Fruit fly (Drosophila melanogaster) whole organism, embryonic: ENCODE measurements around the gene Polr3G.

Experiments used
- Aef1 ChIP-seq: fragments of 200-800 bp; sonication (Bioruptor generic); IDR thresholded peaks from 3 replicates; pipeline ENCODE4 v1.3.6; 2022; ENCODE audit warnings: missing biosample characterization, missing genetic modification characterization
- Atf-2 ChIP-seq: fragments of 200-800 bp; sonication (Bioruptor generic); optimal IDR thresholded peaks from 2 replicates; lab custom pipeline; 2016; ENCODE audit warnings: missing biosample characterization, missing genetic modification characterization
- Blimp-1 ChIP-seq: fragments of 200-800 bp; sonication (Bioruptor generic); optimal IDR thresholded peaks from 3 replicates; lab custom pipeline; 2018; ENCODE audit warnings: missing biosample characterization, missing genetic modification characterization, mild to moderate bottlenecking, moderate library complexity, missing genetic modification reagents
- CG1024 ChIP-seq: fragments of 200-800 bp; sonication (Bioruptor generic); IDR thresholded peaks from 2 replicates; pipeline ENCODE4 v1.3.6; 2022; ENCODE audit warnings: missing biosample characterization, missing genetic modification characterization
- CG10274 ChIP-seq: fragments of 200-800 bp; sonication (Bioruptor generic); optimal IDR thresholded peaks from 3 replicates; lab custom pipeline; 2017; ENCODE audit warnings: missing biosample characterization, mild to moderate bottlenecking, missing genetic modification characterization
- CG11085 ChIP-seq: fragments of 200-800 bp; sonication (Bioruptor generic); IDR thresholded peaks from 2 replicates; pipeline ENCODE4 v1.3.6; 2022; ENCODE audit warnings: missing biosample characterization, missing genetic modification characterization
- CG11093 ChIP-seq: fragments of 200-800 bp; sonication (Bioruptor generic); IDR thresholded peaks from 3 replicates; pipeline ENCODE4 v1.3.6; 2022; ENCODE audit warnings: missing biosample characterization, missing genetic modification characterization
- CG12104 ChIP-seq: fragments of 200-800 bp; sonication (Bioruptor generic); optimal IDR thresholded peaks from 3 replicates; lab custom pipeline; 2016; ENCODE audit warnings: missing biosample characterization, missing genetic modification characterization
- CG15073 ChIP-seq: fragments of 200-800 bp; sonication (Bioruptor generic); optimal IDR thresholded peaks from 2 replicates; lab custom pipeline; 2016; ENCODE audit warnings: missing biosample characterization, missing genetic modification characterization
- CG17359 ChIP-seq: fragments of 200-800 bp; sonication (Bioruptor generic); optimal IDR thresholded peaks from 3 replicates; lab custom pipeline; 2018; ENCODE audit warnings: missing biosample characterization, mild to moderate bottlenecking, missing genetic modification characterization, moderate library complexity
- CG18011 ChIP-seq: fragments of 200-800 bp; sonication (Bioruptor generic); optimal IDR thresholded peaks from 2 replicates; lab custom pipeline; 2017; ENCODE audit warnings: missing biosample characterization, missing genetic modification characterization, mild to moderate bottlenecking, moderate library complexity, missing genotype
- CG2202 ChIP-seq: fragments of 200-800 bp; sonication (Bioruptor generic); optimal IDR thresholded peaks from 2 replicates; lab custom pipeline; 2018; ENCODE audit warnings: missing biosample characterization, mild to moderate bottlenecking, missing genetic modification characterization
- CG33557 ChIP-seq: fragments of 200-800 bp; sonication (Bioruptor generic); optimal IDR thresholded peaks from 2 replicates; lab custom pipeline; 2019; ENCODE audit warnings: missing biosample characterization, mild to moderate bottlenecking, missing genetic modification characterization, moderate library complexity
- CG4360 ChIP-seq: fragments of 200-800 bp; sonication (Bioruptor generic); IDR thresholded peaks from 2 replicates; pipeline ENCODE4 v1.3.6; 2022; ENCODE audit warnings: missing biosample characterization, missing genetic modification characterization
- CG6175 ChIP-seq: fragments of 200-800 bp; sonication (Bioruptor generic); IDR thresholded peaks from 3 replicates; pipeline ENCODE4 v1.3.6; 2022; ENCODE audit warnings: missing biosample characterization, missing genetic modification characterization
- CG6654 ChIP-seq: fragments of 200-800 bp; sonication (Bioruptor generic); optimal IDR thresholded peaks from 2 replicates; lab custom pipeline; 2017; ENCODE audit warnings: missing biosample characterization, mild to moderate bottlenecking, missing genetic modification characterization
- CG7786 ChIP-seq: fragments of 200-800 bp; sonication (Bioruptor generic); optimal IDR thresholded peaks from 2 replicates; lab custom pipeline; 2016; ENCODE audit warnings: missing biosample characterization, missing genetic modification characterization
- CG9609 ChIP-seq: fragments of 200-800 bp; sonication (Bioruptor generic); optimal IDR thresholded peaks from 3 replicates; lab custom pipeline; 2016; ENCODE audit warnings: missing biosample characterization, missing genetic modification characterization
- Dad ChIP-seq: fragments of 200-800 bp; sonication (Bioruptor generic); optimal IDR thresholded peaks from 3 replicates; lab custom pipeline; 2016; ENCODE audit warnings: missing biosample characterization, missing genetic modification characterization
- Dbx ChIP-seq: fragments of 200-800 bp; sonication (Bioruptor generic); IDR thresholded peaks from 3 replicates; pipeline ENCODE4 v1.3.6; 2022; ENCODE audit warnings: missing biosample characterization, missing genetic modification characterization
- Dek ChIP-seq: fragments of 200-800 bp; sonication (Bioruptor generic); optimal IDR thresholded peaks from 3 replicates; lab custom pipeline; 2019; ENCODE audit warnings: missing biosample characterization, mild to moderate bottlenecking, missing genetic modification characterization, moderate library complexity
- Dll ChIP-seq: fragments of 200-800 bp; sonication (Bioruptor generic); IDR thresholded peaks from 4 replicates; pipeline ENCODE4 v1.3.6; 2022; ENCODE audit warnings: missing biosample characterization, missing genetic modification characterization; ENCODE audit not compliant: partially characterized antibody
- Dp ChIP-seq: fragments of 200-800 bp; sonication (Bioruptor generic); optimal IDR thresholded peaks from 2 replicates; lab custom pipeline; 2018; ENCODE audit warnings: missing biosample characterization, mild to moderate bottlenecking, missing genetic modification characterization, moderate library complexity
- Ets65A ChIP-seq: fragments of 200-800 bp; sonication (Bioruptor generic); peaks from one replicate; lab custom pipeline; 2016; ENCODE audit warnings: missing biosample characterization, missing genetic modification characterization
- HLH4C ChIP-seq: fragments of 200-800 bp; sonication (Bioruptor generic); IDR thresholded peaks from 3 replicates; pipeline ENCODE4 v1.3.6; 2022; ENCODE audit warnings: missing biosample characterization, missing genetic modification characterization; ENCODE audit not compliant: partially characterized antibody
- HmgD ChIP-seq: fragments of 200-800 bp; sonication (Bioruptor generic); optimal IDR thresholded peaks from 3 replicates; lab custom pipeline; 2016; ENCODE audit warnings: missing biosample characterization, missing genetic modification characterization
- Max ChIP-seq: fragments of 200-800 bp; sonication (Bioruptor generic); optimal IDR thresholded peaks from 2 replicates; lab custom pipeline; 2016; ENCODE audit warnings: missing biosample characterization, mild to moderate bottlenecking, missing genetic modification characterization
- Nf-YB ChIP-seq: fragments of 200-800 bp; sonication (Bioruptor generic); optimal IDR thresholded peaks from 3 replicates; lab custom pipeline; 2019; ENCODE audit warnings: missing biosample characterization, mild to moderate bottlenecking, missing genetic modification characterization, moderate library complexity
- Optix ChIP-seq: fragments of 200-800 bp; sonication (Bioruptor generic); IDR thresholded peaks from 3 replicates; pipeline ENCODE4 v1.3.6; 2022; ENCODE audit warnings: missing biosample characterization, missing genetic modification characterization
- Poxn ChIP-seq: fragments of 200-800 bp; sonication (Bioruptor generic); IDR thresholded peaks from 2 replicates; pipeline ENCODE4 v1.3.6; 2022; ENCODE audit warnings: missing biosample characterization, missing genetic modification characterization
- Stat92E ChIP-seq, 3 experiments: fragments of >200 bp in 2 of 3; fragments of 200-800 bp in 1 of 3; sonication (Bioruptor generic) in 1 of 3; optimal IDR thresholded peaks; 2 replicates each; lab custom pipeline; 2017 to 2019; ENCODE audit warnings: missing biosample characterization in 3 of 3, missing genetic modification characterization in 3 of 3, mild to moderate bottlenecking in 1 of 3, moderate library complexity in 1 of 3
- br ChIP-seq: fragments of >200 bp; optimal IDR thresholded peaks from 2 replicates; lab custom pipeline; 2017
- cato ChIP-seq: fragments of 200-800 bp; sonication (Bioruptor generic); optimal IDR thresholded peaks from 2 replicates; lab custom pipeline; 2016; ENCODE audit warnings: missing biosample characterization, missing genetic modification characterization, borderline replicate concordance
- dpn ChIP-seq, 2 experiments: fragments of 200-800 bp; sonication (Bioruptor generic); optimal IDR thresholded peaks; 3 replicates each; lab custom pipeline; 2016; ENCODE audit warnings: missing biosample characterization in 2 of 2, missing genetic modification characterization in 2 of 2
- eyg ChIP-seq: fragments of 200-800 bp; sonication (Bioruptor generic); optimal IDR thresholded peaks from 3 replicates; lab custom pipeline; 2016; ENCODE audit warnings: missing biosample characterization, missing genetic modification characterization
- gcm2 ChIP-seq: fragments of 200-800 bp; sonication (Bioruptor generic); optimal IDR thresholded peaks from 2 replicates; lab custom pipeline; 2016; ENCODE audit warnings: missing biosample characterization, missing genetic modification characterization
- gro ChIP-seq: fragments of 200-800 bp; sonication (Bioruptor generic); optimal IDR thresholded peaks from 2 replicates; lab custom pipeline; 2016; ENCODE audit warnings: missing biosample characterization, missing genetic modification characterization
- hb ChIP-seq: fragments of 200-800 bp; sonication (Bioruptor generic); IDR thresholded peaks from 3 replicates; pipeline ENCODE4 v1.3.6; 2022; ENCODE audit warnings: missing biosample characterization, missing genetic modification characterization; ENCODE audit not compliant: partially characterized antibody
- inv ChIP-seq: fragments of 200-800 bp; sonication (Bioruptor generic); IDR thresholded peaks from 2 replicates; pipeline ENCODE4 v1.3.6; 2022; ENCODE audit warnings: missing biosample characterization, missing genetic modification characterization; ENCODE audit not compliant: partially characterized antibody
- kni ChIP-seq: fragments of 200-800 bp; sonication (Bioruptor generic); optimal IDR thresholded peaks from 3 replicates; lab custom pipeline; 2017; ENCODE audit warnings: mild to moderate bottlenecking, missing biosample characterization, missing genetic modification reagents, missing genetic modification characterization
- lola ChIP-seq, 3 experiments: fragments of >200 bp in 2 of 3; fragments of 200-800 bp in 1 of 3; sonication (Bioruptor generic) in 1 of 3; optimal IDR thresholded peaks; 2 replicates each; lab custom pipeline; 2017 to 2019; ENCODE audit warnings: missing biosample characterization in 3 of 3, missing genetic modification characterization in 3 of 3, mild to moderate bottlenecking in 1 of 3, moderate library complexity in 1 of 3
- luna ChIP-seq: fragments of 200-800 bp; sonication (Bioruptor generic); optimal IDR thresholded peaks from 2 replicates; lab custom pipeline; 2016; ENCODE audit warnings: missing biosample characterization, missing genetic modification characterization
- prd ChIP-seq, 3 experiments: fragments of >200 bp in 2 of 3; fragments of 200-800 bp in 1 of 3; sonication (Bioruptor generic) in 1 of 3; optimal IDR thresholded peaks in 2 of 3; IDR thresholded peaks in 1 of 3; 2 replicates in 2 of 3; 3 replicates in 1 of 3; pipeline versions ENCODE4 v1.3.6 to Lab custom; 2017 to 2022; ENCODE audit warnings: missing biosample characterization in 1 of 3, missing genetic modification characterization in 1 of 3
- psq ChIP-seq: fragments of 200-800 bp; sonication (Bioruptor generic); optimal IDR thresholded peaks from 2 replicates; lab custom pipeline; 2017; ENCODE audit warnings: missing biosample characterization, missing genetic modification characterization
- ranshi ChIP-seq: fragments of 200-800 bp; sonication (Bioruptor generic); IDR thresholded peaks from 2 replicates; pipeline ENCODE4 v1.3.6; 2022; ENCODE audit warnings: missing biosample characterization, missing genetic modification characterization
- salm ChIP-seq: fragments of 200-800 bp; sonication (Bioruptor generic); optimal IDR thresholded peaks from 2 replicates; lab custom pipeline; 2018; ENCODE audit warnings: missing biosample characterization, mild to moderate bottlenecking, missing genetic modification characterization
- slou ChIP-seq: fragments of 200-800 bp; sonication (Bioruptor generic); optimal IDR thresholded peaks from 3 replicates; lab custom pipeline; 2016; ENCODE audit warnings: missing biosample characterization, missing genetic modification characterization
- tna ChIP-seq: fragments of 200-800 bp; sonication (Bioruptor generic); IDR thresholded peaks from 2 replicates; pipeline ENCODE4 v1.3.6; 2022; ENCODE audit warnings: missing biosample characterization, missing genetic modification characterization; ENCODE audit not compliant: partially characterized antibody
- trh ChIP-seq: fragments of 200-800 bp; sonication (Bioruptor generic); optimal IDR thresholded peaks from 2 replicates; lab custom pipeline; 2016; ENCODE audit warnings: missing biosample characterization, missing genetic modification characterization
- wdn ChIP-seq: fragments of 200-800 bp; sonication (Bioruptor generic); IDR thresholded peaks from 2 replicates; pipeline ENCODE4 v1.3.6; 2022; ENCODE audit warnings: missing biosample characterization, missing genetic modification characterization
- wor ChIP-seq: fragments of 200-800 bp; sonication (Bioruptor generic); IDR thresholded peaks from 2 replicates; pipeline ENCODE4 v1.3.6; 2022; ENCODE audit warnings: missing biosample characterization, missing genetic modification characterization
- yki ChIP-seq: fragments of >200 bp; optimal IDR thresholded peaks from 3 replicates; lab custom pipeline; 2018

The Polr3G gene

dm6 chr3L:17465804-17466203 is 38.9 kb upstream of the Polr3G start, which contains the start of gene QIL1 (continued):
- no peak for TF ChIP-seq lola (GFP tag; optimal IDR thresholded peaks at IDR 0.05; lab: Kevin White, UChicago)
- no peak for TF ChIP-seq CG2202 (tag; lab: Kevin White, UChicago)
- TF ChIP-seq HmgD (GFP tag; lab: Kevin White, UChicago) = no peak
- no peak for TF ChIP-seq gcm2 (GFP tag; lab: Kevin White, UChicago)
- no peak for TF ChIP-seq trh (GFP tag; lab: Kevin White, UChicago)
- no peak for TF ChIP-seq CG17359 (tag; lab: Kevin White, UChicago)
- TF ChIP-seq Dad (GFP tag; lab: Kevin White, UChicago) = no peak
- TF ChIP-seq CG33557 = no peak
- no peak for TF ChIP-seq CG11093 (GFP tag; lab: Robert Waterston, UW)
- TF ChIP-seq Max = no peak
- TF ChIP-seq hb (GFP tag; lab: Robert Waterston, UW) = no peak
- TF ChIP-seq inv (GFP tag; lab: Robert Waterston, UW) = no peak
- TF ChIP-seq CG6175 (GFP tag; lab: Robert Waterston, UW) = no peak
- no peak for TF ChIP-seq CG12104 (GFP tag; lab: Kevin White, UChicago)
- no peak for TF ChIP-seq wor (GFP tag; lab: Robert Waterston, UW)
- no peak for TF ChIP-seq CG7786 (GFP tag; lab: Kevin White, UChicago)
- no peak for TF ChIP-seq salm
- TF ChIP-seq cato (GFP tag; lab: Kevin White, UChicago) = no peak
- TF ChIP-seq yki (lab: Kevin White, UChicago) = no peak
- no peak for TF ChIP-seq CG10274 (GFP tag; lab: Kevin White, UChicago)
- TF ChIP-seq Stat92E (GFP tag; optimal IDR thresholded peaks at IDR 0.05; lab: Kevin White, UChicago) = no peak
- no peak for TF ChIP-seq br (lab: Kevin White, UChicago)
- TF ChIP-seq Poxn (GFP tag; lab: Robert Waterston, UW) = no peak
- no peak for TF ChIP-seq CG1024 (GFP tag; lab: Robert Waterston, UW)
- TF ChIP-seq Nf-YB (GFP tag; lab: Kevin White, UChicago) = no peak
- TF ChIP-seq luna (GFP tag; lab: Kevin White, UChicago) = no peak
- TF ChIP-seq CG11085 (GFP tag; lab: Robert Waterston, UW) = no peak
- no peak for TF ChIP-seq CG6654 (GFP tag; lab: Kevin White, UChicago)
- no peak for TF ChIP-seq Dbx
- peak; percentile 46 for TF ChIP-seq Dek (tag; lab: Kevin White, UChicago)
- TF ChIP-seq Dp (GFP tag; lab: Kevin White, UChicago) = peak; percentile 62
- TF ChIP-seq HLH4C = no peak
- no peak for TF ChIP-seq Blimp-1 (GFP tag; lab: Kevin White, UChicago)
- no peak for TF ChIP-seq kni (GFP tag; lab: Kevin White, UChicago)
- no peak for TF ChIP-seq CG4360 (GFP tag; lab: Robert Waterston, UW)
- TF ChIP-seq Aef1 = no peak
- TF ChIP-seq prd (optimal IDR thresholded peaks at IDR 0.05; lab: Kevin White, UChicago) = no peak
- no peak for TF ChIP-seq prd (GFP tag; IDR thresholded peaks at IDR 0.05; lab: Robert Waterston, UW)
- TF ChIP-seq wdn (GFP tag; lab: Robert Waterston, UW) = no peak
- no peak for TF ChIP-seq Atf-2 (GFP tag; lab: Kevin White, UChicago)
- no peak for TF ChIP-seq slou (GFP tag; lab: Kevin White, UChicago)
- TF ChIP-seq Ets65A (GFP tag; lab: Kevin White, UChicago) = no peak
- no peak for TF ChIP-seq psq (GFP tag; lab: Kevin White, UChicago)
- TF ChIP-seq Optix (GFP tag; lab: Robert Waterston, UW) = no peak
- no peak for TF ChIP-seq dpn (GFP tag; optimal IDR thresholded peaks at IDR 0.05; lab: Kevin White, UChicago)
- TF ChIP-seq CG15073 = no peak
- TF ChIP-seq tna (GFP tag; lab: Robert Waterston, UW) = no peak
- no peak for TF ChIP-seq ranshi (GFP tag; lab: Robert Waterston, UW)
- no peak for TF ChIP-seq gro (GFP tag; lab: Kevin White, UChicago)
- TF ChIP-seq Dll (GFP tag; lab: Robert Waterston, UW) = no peak
- no peak for TF ChIP-seq eyg (GFP tag; lab: Kevin White, UChicago)
- no peak for TF ChIP-seq CG18011 (GFP tag; lab: Kevin White, UChicago)
- no peak for TF ChIP-seq CG9609 (GFP tag; lab: Kevin White, UChicago)
